Worm (Caenorhabditis elegans): ENCODE measurements around the gene F27D9.2.

F27D9.2 gene

DNA sequence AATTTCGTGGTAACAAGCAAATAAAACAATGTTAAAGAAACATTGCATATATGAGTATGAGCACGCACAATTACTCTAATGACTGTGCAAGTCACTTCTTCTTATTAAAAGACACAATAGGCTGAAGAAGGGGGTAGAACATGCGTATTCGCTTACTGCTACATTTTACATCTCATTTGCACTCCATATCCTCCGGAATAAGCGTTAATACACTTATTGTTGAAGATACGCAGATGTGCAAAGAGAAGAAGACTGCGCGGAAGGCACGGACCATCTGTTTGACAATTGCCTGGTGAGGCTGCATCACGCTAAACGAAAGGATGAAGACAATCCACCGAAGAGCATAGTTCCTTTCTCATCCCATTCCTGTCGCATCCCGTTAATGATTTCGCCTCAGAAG is 40.1 kb downstream of the F27D9.2 start:
- TF ChIP-seq ztf-4 (tag; optimal IDR thresholded peaks at IDR 0.05) (no peak), lin-39 (tag; optimal IDR thresholded peaks at IDR 0.05) (peak; percentile 6), unc-55 (GFP tag; optimal IDR thresholded peaks at IDR 0.05) (peak; percentile 17)

DNA sequence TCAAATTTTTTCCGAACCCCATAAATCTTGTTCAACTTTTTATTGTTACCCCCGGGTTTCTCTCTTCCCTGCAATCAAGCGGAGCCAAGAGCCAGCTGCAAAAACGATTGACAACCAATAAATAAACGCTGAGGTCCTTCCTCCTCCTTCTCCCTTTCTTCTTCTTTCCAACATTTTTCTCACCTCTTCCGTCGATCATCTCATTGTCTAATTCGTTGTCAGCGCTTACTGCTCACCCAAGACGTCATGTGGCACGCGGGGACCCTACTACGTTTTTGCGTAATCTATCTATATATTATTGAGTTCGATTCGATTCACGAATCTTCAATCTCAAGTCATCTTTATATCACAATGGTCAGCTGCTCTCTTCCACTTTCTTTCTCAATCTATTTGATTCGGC is 42.7 kb downstream of the F27D9.2 start:
- TF ChIP-seq nhr-129 (tag; optimal IDR thresholded peaks at IDR 0.05) (peak; percentile 45), nhr-25 (tag; optimal IDR thresholded peaks at IDR 0.05) (no peak), blmp-1 (tag; optimal IDR thresholded peaks at IDR 0.05; ENCODE audit: insufficient read depth) (no peak), nhr-237 (tag; optimal IDR thresholded peaks at IDR 0.05) (no peak), sma-9 (GFP tag; optimal IDR thresholded peaks at IDR 0.05) (peak; percentile 46), sma-9 (tag; optimal IDR thresholded peaks at IDR 0.05) (no peak), mab-5 (tag; optimal IDR thresholded peaks at IDR 0.05) (peak; percentile 18), F13H6.1 (tag; optimal IDR thresholded peaks at IDR 0.05) (peak; percentile 76), elt-1 (tag; optimal IDR thresholded peaks at IDR 0.05) (no peak), lin-39 (tag; optimal IDR thresholded peaks at IDR 0.05) (no peak), unc-39 (tag; optimal IDR thresholded peaks at IDR 0.05) (no peak), lsy-2 (tag; optimal IDR thresholded peaks at IDR 0.05) (peak in 1 of 2 experiments; percentile 10)

DNA sequence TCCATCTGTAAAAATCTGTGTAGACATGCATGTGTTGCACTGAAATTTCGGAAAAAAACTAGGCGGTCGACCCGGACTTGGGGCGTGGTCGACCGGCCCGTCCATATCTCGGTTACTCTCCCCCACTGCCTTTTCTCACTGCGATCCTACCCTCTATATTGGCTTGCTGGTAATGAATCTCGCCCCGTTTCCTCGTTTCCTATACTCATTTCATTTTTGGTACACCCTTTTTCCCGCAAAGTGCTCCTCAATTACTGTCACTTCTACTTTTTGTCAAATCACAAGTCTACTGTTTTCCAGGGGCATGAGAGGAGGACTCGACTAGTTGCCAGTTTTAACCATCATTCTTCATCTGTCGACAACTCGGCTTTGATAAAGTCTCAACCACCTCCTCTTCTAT is 46.2 kb downstream of the F27D9.2 start, which contains the start of gene K09F5.6:
TSS of gene K09F5.6 (plus strand) at position 301 of the 400 bp plus-strand sequence.
- no peak for TF ChIP-seq snpc-4 (tag; optimal IDR thresholded peaks at IDR 0.05)
- no peak for TF ChIP-seq aly-2 (tag; optimal IDR thresholded peaks at IDR 0.05)
- no peak for TF ChIP-seq unc-55 (GFP tag; optimal IDR thresholded peaks at IDR 0.05)
- no peak for TF ChIP-seq ceh-82 (tag; optimal IDR thresholded peaks at IDR 0.05)
- no peak for TF ChIP-seq blmp-1 (tag; optimal IDR thresholded peaks at IDR 0.05; ENCODE audit: insufficient read depth)
- TF ChIP-seq lin-39 (tag; optimal IDR thresholded peaks at IDR 0.05), result no peak
- no peak for TF ChIP-seq peb-1 (tag; optimal IDR thresholded peaks at IDR 0.05)
- TF ChIP-seq skn-1 (tag; optimal IDR thresholded peaks at IDR 0.05), result no peak
- no peak for TF ChIP-seq ceh-16 (tag; optimal IDR thresholded peaks at IDR 0.05)
- TF ChIP-seq ztf-1 (GFP tag; conservative IDR thresholded peaks at IDR 0.05), result no peak
- TF ChIP-seq lsy-2 (tag; optimal IDR thresholded peaks at IDR 0.05), result no peak

DNA sequence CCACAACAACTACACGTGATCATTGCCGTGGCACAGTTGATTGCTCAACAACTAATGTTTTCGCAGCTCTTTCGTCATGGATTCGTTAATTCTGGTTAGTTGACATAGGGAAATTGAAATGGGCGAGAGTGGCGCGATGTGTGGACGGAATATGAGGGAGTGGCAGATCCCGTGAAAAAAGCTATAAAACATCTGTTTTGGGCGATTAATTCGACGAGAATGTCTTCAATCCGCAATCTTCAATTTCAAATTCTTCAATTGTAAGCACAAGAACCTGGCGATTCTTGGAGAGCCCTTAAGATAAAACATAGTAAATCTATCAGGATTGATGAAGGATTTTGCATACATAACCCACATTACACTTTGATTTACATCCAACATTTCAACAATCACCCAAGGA is 47.8 kb downstream of the F27D9.2 start:
- no peak for TF ChIP-seq mdl-1 (tag; optimal IDR thresholded peaks at IDR 0.05)
- TF ChIP-seq lsy-2 (tag; optimal IDR thresholded peaks at IDR 0.05), result no peak
- TF ChIP-seq unc-55 (GFP tag; optimal IDR thresholded peaks at IDR 0.05), result no peak
- TF ChIP-seq gmeb-1 (tag; optimal IDR thresholded peaks at IDR 0.05), result no peak
- TF ChIP-seq dmd-4 (tag; optimal IDR thresholded peaks at IDR 0.05), result no peak
- TF ChIP-seq sem-4 (tag; optimal IDR thresholded peaks at IDR 0.05), result no peak
- no peak for TF ChIP-seq crh-2 (tag; optimal IDR thresholded peaks at IDR 0.05)
- no peak for TF ChIP-seq alr-1 (tag; optimal IDR thresholded peaks at IDR 0.05)
- TF ChIP-seq C34F6.9 (tag; optimal IDR thresholded peaks at IDR 0.05), result no peak
- no peak for TF ChIP-seq egl-27 (tag; optimal IDR thresholded peaks at IDR 0.05)
- TF ChIP-seq fos-1 (tag; optimal IDR thresholded peaks at IDR 0.05), result no peak
- no peak for TF ChIP-seq nhr-25 (tag; optimal IDR thresholded peaks at IDR 0.05)
- TF ChIP-seq nhr-10 (tag; optimal IDR thresholded peaks at IDR 0.05), result no peak
- TF ChIP-seq unc-62 (GFP tag; optimal IDR thresholded peaks at IDR 0.05), result no peak
- TF ChIP-seq ama-1 (optimal IDR thresholded peaks at IDR 0.05), result no peak
- no peak for TF ChIP-seq mab-5 (tag; optimal IDR thresholded peaks at IDR 0.05)

DNA sequence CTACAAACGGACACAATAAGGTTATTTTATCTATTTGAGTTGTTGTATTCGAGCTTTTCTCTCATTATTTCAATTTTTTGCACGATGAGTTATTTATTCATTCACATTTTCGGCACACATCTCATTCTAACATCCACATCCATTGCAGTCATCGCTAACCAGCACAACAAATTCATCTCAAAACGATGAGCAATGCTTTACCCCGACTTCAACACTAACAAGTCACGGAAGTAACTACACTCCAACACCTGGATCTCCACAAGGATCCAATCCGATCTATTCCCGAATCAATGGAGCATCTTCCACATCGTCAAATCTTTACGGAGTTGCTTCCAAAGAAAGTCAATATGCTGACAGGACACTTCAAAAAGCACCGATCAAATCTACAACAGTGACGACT is 51.3 kb downstream of the F27D9.2 start:
- TF ChIP-seq ama-1 (optimal IDR thresholded peaks at IDR 0.05) (no peak), nhr-10 (tag; optimal IDR thresholded peaks at IDR 0.05) (no peak), crh-2 (tag; optimal IDR thresholded peaks at IDR 0.05) (no peak), mbf-1 (tag; optimal IDR thresholded peaks at IDR 0.05) (no peak), nhr-129 (tag; optimal IDR thresholded peaks at IDR 0.05) (no peak), snpc-4 (tag; optimal IDR thresholded peaks at IDR 0.05) (no peak), ztf-1 (GFP tag; conservative IDR thresholded peaks at IDR 0.05) (no peak), dmd-4 (tag; optimal IDR thresholded peaks at IDR 0.05) (no peak), F13H6.1 (tag; optimal IDR thresholded peaks at IDR 0.05) (no peak), nhr-25 (tag; optimal IDR thresholded peaks at IDR 0.05) (no peak), nhr-12 (tag; optimal IDR thresholded peaks at IDR 0.05) (no peak), lin-11 (tag; optimal IDR thresholded peaks at IDR 0.05) (no peak), nhr-237 (tag; optimal IDR thresholded peaks at IDR 0.05) (no peak), mdl-1 (tag; optimal IDR thresholded peaks at IDR 0.05) (no peak), elt-1 (tag; optimal IDR thresholded peaks at IDR 0.05) (no peak), blmp-1 (tag; optimal IDR thresholded peaks at IDR 0.05; ENCODE audit: insufficient read depth) (no peak)

Data from whole organism, L2 larva.